Fruit fly (Drosophila melanogaster): ENCODE data around the gene Eip75B.

Eip75B gene

dm6 chr3L:18003054-18003871 lies 61.2 kb downstream of the Eip75B start:
- peak; percentile 73 for TF ChIP-seq HLH106 (tag; optimal IDR thresholded peaks at IDR 0.05)
- no peak for TF ChIP-seq ey (GFP tag; optimal IDR thresholded peaks at IDR 0.05)
- TF ChIP-seq N (GFP tag; optimal IDR thresholded peaks at IDR 0.05) = no peak
- TF ChIP-seq brk (GFP tag; optimal IDR thresholded peaks at IDR 0.05) = peak; percentile 43
- no peak for TF ChIP-seq CG32264 (GFP tag; optimal IDR thresholded peaks at IDR 0.05)
- TF ChIP-seq fru (GFP tag; optimal IDR thresholded peaks at IDR 0.05) = peak; percentile 19
- TF ChIP-seq Vsx2 (GFP tag; optimal IDR thresholded peaks at IDR 0.05; ENCODE audit: partially characterized antibody) = no peak
- TF ChIP-seq Hnf4 (GFP tag; optimal IDR thresholded peaks at IDR 0.05) = peak; percentile 10
- peak; percentile 4 for TF ChIP-seq dmrt93B (GFP tag; optimal IDR thresholded peaks at IDR 0.05)
- no peak for TF ChIP-seq Myc (optimal IDR thresholded peaks at IDR 0.05)
- no peak for TF ChIP-seq Abd-B (GFP tag; optimal IDR thresholded peaks at IDR 0.05)
- no peak for TF ChIP-seq Jra (GFP tag; optimal IDR thresholded peaks at IDR 0.05)
- no peak for TF ChIP-seq Mio (GFP tag; optimal IDR thresholded peaks at IDR 0.05)
- TF ChIP-seq sage (GFP tag; optimal IDR thresholded peaks at IDR 0.05) = no peak
- no peak for TF ChIP-seq Dif (GFP tag; optimal IDR thresholded peaks at IDR 0.05; ENCODE audit: partially characterized antibody)
- no peak for TF ChIP-seq pan (optimal IDR thresholded peaks at IDR 0.05)
- no peak for TF ChIP-seq woc (GFP tag; optimal IDR thresholded peaks at IDR 0.05)
- TF ChIP-seq lola (GFP tag; optimal IDR thresholded peaks at IDR 0.05) = no peak
- no peak for TF ChIP-seq sv (GFP tag; optimal IDR thresholded peaks at IDR 0.05)
- TF ChIP-seq jim (GFP tag; optimal IDR thresholded peaks at IDR 0.05) = no peak
- peak; percentile 32 for TF ChIP-seq h (GFP tag; optimal IDR thresholded peaks at IDR 0.05)
- no peak for TF ChIP-seq Hr78 (GFP tag; optimal IDR thresholded peaks at IDR 0.05)
- TF ChIP-seq tai (GFP tag; optimal IDR thresholded peaks at IDR 0.05) = peak; percentile 31
- TF ChIP-seq psq (GFP tag; optimal IDR thresholded peaks at IDR 0.05) = peak; percentile 54
- TF ChIP-seq dsf (GFP tag; optimal IDR thresholded peaks at IDR 0.05; ENCODE audit: borderline replicate concordance) = no peak
- peak; percentile 80 for TF ChIP-seq Sp1 (GFP tag; optimal IDR thresholded peaks at IDR 0.05)
- peak; percentile 67 for TF ChIP-seq OdsH (GFP tag; optimal IDR thresholded peaks at IDR 0.05)
- no peak for TF ChIP-seq CrebA (GFP tag; optimal IDR thresholded peaks at IDR 0.05; ENCODE audit: borderline replicate concordance)
- TF ChIP-seq usp (GFP tag; optimal IDR thresholded peaks at IDR 0.05) = no peak
- no peak for TF ChIP-seq Rel (GFP tag; optimal IDR thresholded peaks at IDR 0.05)
- peak; percentile 69 for TF ChIP-seq Rel (tag; optimal IDR thresholded peaks at IDR 0.05)
- peak; percentile 63 for TF ChIP-seq rgr (GFP tag; optimal IDR thresholded peaks at IDR 0.05)
- TF ChIP-seq GATAd (GFP tag; optimal IDR thresholded peaks at IDR 0.05) = no peak
- peak; percentile 4 for TF ChIP-seq Dfd (GFP tag; optimal IDR thresholded peaks at IDR 0.05)
- peak in 1 of 2 experiments; percentile 63 for TF ChIP-seq foxo (GFP tag; optimal IDR thresholded peaks at IDR 0.05)
- no peak for TF ChIP-seq dl (GFP tag; optimal IDR thresholded peaks at IDR 0.05; ENCODE audit: insufficient read depth in 1 of 2, partially characterized antibody in 2 of 2)
- no peak for TF ChIP-seq CG9705 (GFP tag; optimal IDR thresholded peaks at IDR 0.05)
- TF ChIP-seq br (GFP tag; optimal IDR thresholded peaks at IDR 0.05) = peak; percentile 5
- TF ChIP-seq Hr83 (GFP tag; optimal IDR thresholded peaks at IDR 0.05; ENCODE audit: poor library complexity, severe bottlenecking) = peak; percentile 58

- TF ChIP-seq dmrt93B (GFP tag; optimal IDR thresholded peaks at IDR 0.05) (no peak), dsf (GFP tag; optimal IDR thresholded peaks at IDR 0.05; ENCODE audit: borderline replicate concordance) (no peak), Mio (GFP tag; optimal IDR thresholded peaks at IDR 0.05) (no peak), Hr78 (GFP tag; optimal IDR thresholded peaks at IDR 0.05) (no peak), Dfd (GFP tag; optimal IDR thresholded peaks at IDR 0.05) (no peak), Sp1 (GFP tag; optimal IDR thresholded peaks at IDR 0.05) (no peak), br (GFP tag; optimal IDR thresholded peaks at IDR 0.05) (no peak), woc (GFP tag; optimal IDR thresholded peaks at IDR 0.05) (no peak), rgr (GFP tag; optimal IDR thresholded peaks at IDR 0.05) (no peak), Jra (GFP tag; optimal IDR thresholded peaks at IDR 0.05) (no peak)
These were observed 62.3 kb downstream of the Eip75B start for dm6 chr3L:18002150-18002549.
